Worm (Caenorhabditis elegans): Measurements from ENCODE around the gene T19C3.2.

DNA sequence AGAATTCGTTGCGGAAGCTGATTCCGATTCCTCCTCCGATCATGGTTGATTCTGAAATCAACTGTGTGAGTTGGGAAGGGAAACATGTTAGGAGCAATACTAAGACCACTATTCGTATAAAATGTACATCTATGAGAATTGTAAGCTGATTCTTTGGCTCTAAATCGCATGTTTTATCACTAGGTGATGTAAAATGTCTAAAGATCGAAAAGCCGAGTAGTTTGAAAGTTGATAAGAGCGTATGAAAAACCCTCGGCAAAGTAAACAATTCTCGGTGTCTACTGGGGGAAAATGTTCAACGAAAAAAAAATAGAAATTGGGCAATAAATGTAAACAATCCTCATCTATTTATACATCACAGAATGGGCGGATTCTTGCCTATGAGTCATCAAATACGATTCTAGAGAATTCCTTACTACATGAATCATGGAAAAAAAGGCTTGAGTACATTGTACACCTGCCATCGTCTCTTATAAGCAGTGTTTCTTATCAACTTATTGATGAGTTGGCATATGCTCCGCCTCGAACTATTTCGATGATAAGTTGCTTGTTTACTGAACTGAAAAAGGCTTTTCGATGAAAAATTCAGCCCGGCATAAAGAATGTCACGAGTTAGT is 16.9 kb downstream of the T19C3.2 start, which contains the start of gene lec-6:
- TF ChIP-seq unc-62 (GFP tag; optimal IDR thresholded peaks at IDR 0.05) (no peak), dox-1 (GFP tag; IDR thresholded peaks at IDR 0.05) (0 out of 2 replicates have a peak, but pooled peaks have one; percentile 59), madf-6 (GFP tag; IDR thresholded peaks at IDR 0.05) (no peak), nhr-90 (tag; optimal IDR thresholded peaks at IDR 0.05) (peak; percentile 49), lag-1 (GFP tag; IDR thresholded peaks at IDR 0.05) (no peak), nhr-179 (tag; optimal IDR thresholded peaks at IDR 0.05) (no peak), nhr-80 (tag; optimal IDR thresholded peaks at IDR 0.05) (peak; percentile 93), rpc-1 (optimal IDR thresholded peaks at IDR 0.05) (no peak), rpc-1 (tag; optimal IDR thresholded peaks at IDR 0.05) (no peak), ama-1 (optimal IDR thresholded peaks at IDR 0.05) (no peak), ama-1 (GFP tag; optimal IDR thresholded peaks at IDR 0.05) (no peak), ekl-4 (GFP tag; IDR thresholded peaks at IDR 0.05) (no peak), Y79H2A.3 (GFP tag; conservative IDR thresholded peaks at IDR 0.05) (no peak), lin-35 (GFP tag; optimal IDR thresholded peaks at IDR 0.05) (no peak)
